Worm (Caenorhabditis elegans): ENCODE results near the gene bcmo-2.

- no peak for TF ChIP-seq nhr-11 (tag; optimal IDR thresholded peaks at IDR 0.05)
- no peak for TF ChIP-seq ceh-16 (tag; optimal IDR thresholded peaks at IDR 0.05)
- no peak for TF ChIP-seq ceh-82 (tag; optimal IDR thresholded peaks at IDR 0.05)
- no peak for TF ChIP-seq elt-3 (tag; optimal IDR thresholded peaks at IDR 0.05)
- no peak for TF ChIP-seq ztf-1 (GFP tag; conservative IDR thresholded peaks at IDR 0.05)
- no peak for TF ChIP-seq zag-1 (tag; optimal IDR thresholded peaks at IDR 0.05)
- TF ChIP-seq nhr-12 (tag; optimal IDR thresholded peaks at IDR 0.05), result no peak
- no peak for TF ChIP-seq lin-39 (tag; optimal IDR thresholded peaks at IDR 0.05)
- no peak for TF ChIP-seq gmeb-1 (tag; optimal IDR thresholded peaks at IDR 0.05)
- TF ChIP-seq lin-13 (GFP tag; optimal IDR thresholded peaks at IDR 0.05), result no peak
- no peak for TF ChIP-seq nhr-23 (tag; optimal IDR thresholded peaks at IDR 0.05)
- no peak for TF ChIP-seq mdl-1 (tag; optimal IDR thresholded peaks at IDR 0.05)
- TF ChIP-seq unc-55 (GFP tag; optimal IDR thresholded peaks at IDR 0.05), result no peak
Measured at ce11 chrII:3959432-3960102, 48.9 kb upstream of the bcmo-2 start.
